Fruit fly (Drosophila melanogaster) whole organism, embryonic: Measurements from ENCODE around the gene aop.
A peak's percentile ranks its signal among the peaks of the same experiment; 100 is the strongest.

Source experiments
- Atf-2 ChIP-seq: fragments of 200-800 bp; sonication (Bioruptor generic); optimal IDR thresholded peaks from 2 replicates; lab custom pipeline; 2016; ENCODE audit warnings: missing biosample characterization, missing genetic modification characterization
- B-H2 ChIP-seq: fragments of 200-800 bp; sonication (Bioruptor generic); optimal IDR thresholded peaks from 2 replicates; lab custom pipeline; 2018; ENCODE audit warnings: missing biosample characterization, mild to moderate bottlenecking, missing genetic modification characterization
- BEAF-32 ChIP-seq: fragments of 200-800 bp; sonication (Bioruptor generic); optimal IDR thresholded peaks from 3 replicates; lab custom pipeline; 2017; ENCODE audit warnings: missing biosample characterization, missing genetic modification characterization, mild to moderate bottlenecking, moderate library complexity, missing genetic modification reagents
- CG10267 ChIP-seq: fragments of 200-800 bp; sonication (Bioruptor generic); optimal IDR thresholded peaks from 2 replicates; lab custom pipeline; 2018; ENCODE audit warnings: missing biosample characterization, mild to moderate bottlenecking, missing genetic modification characterization, moderate library complexity
- CG11085 ChIP-seq: fragments of 200-800 bp; sonication (Bioruptor generic); IDR thresholded peaks from 2 replicates; pipeline ENCODE4 v1.3.6; 2022; ENCODE audit warnings: missing biosample characterization, missing genetic modification characterization
- CG11504 ChIP-seq: fragments of 200-800 bp; sonication (Bioruptor generic); optimal IDR thresholded peaks from 3 replicates; lab custom pipeline; 2019; ENCODE audit warnings: missing biosample characterization, mild to moderate bottlenecking, missing genetic modification characterization, moderate library complexity
- CG12391 ChIP-seq: fragments of 200-800 bp; sonication (Bioruptor generic); optimal IDR thresholded peaks from 3 replicates; lab custom pipeline; 2018; ENCODE audit warnings: missing biosample characterization, mild to moderate bottlenecking, missing genetic modification characterization, moderate library complexity
- CG12769 ChIP-seq: fragments of 200-800 bp; sonication (Bioruptor generic); optimal IDR thresholded peaks from 2 replicates; lab custom pipeline; 2019; ENCODE audit warnings: missing biosample characterization, mild to moderate bottlenecking, missing genetic modification characterization, moderate library complexity
- CG13894 ChIP-seq: fragments of 200-800 bp; sonication (Bioruptor generic); optimal IDR thresholded peaks from 3 replicates; lab custom pipeline; 2018; ENCODE audit warnings: missing biosample characterization, mild to moderate bottlenecking, missing genetic modification characterization, moderate library complexity
- CG14710 ChIP-seq: fragments of 200-800 bp; sonication (Bioruptor generic); optimal IDR thresholded peaks from 3 replicates; lab custom pipeline; 2019; ENCODE audit warnings: missing biosample characterization, mild to moderate bottlenecking, missing genetic modification characterization, moderate library complexity
- CG15479 ChIP-seq: fragments of 200-800 bp; sonication (Bioruptor generic); optimal IDR thresholded peaks from 3 replicates; lab custom pipeline; 2019; ENCODE audit warnings: missing biosample characterization, mild to moderate bottlenecking, missing genetic modification characterization, moderate library complexity
- CG15601 ChIP-seq: fragments of 200-800 bp; sonication (Bioruptor generic); optimal IDR thresholded peaks from 3 replicates; lab custom pipeline; 2019; ENCODE audit warnings: missing biosample characterization, mild to moderate bottlenecking, missing genetic modification characterization, moderate library complexity
- CG1603 ChIP-seq: fragments of 200-800 bp; sonication (Bioruptor generic); optimal IDR thresholded peaks from 2 replicates; lab custom pipeline; 2019; ENCODE audit warnings: missing biosample characterization, mild to moderate bottlenecking, missing genetic modification characterization, moderate library complexity
- CG17186 ChIP-seq: fragments of 200-800 bp; sonication (Bioruptor generic); optimal IDR thresholded peaks from 3 replicates; lab custom pipeline; 2017; ENCODE audit warnings: missing biosample characterization, missing genetic modification reagents, missing genetic modification characterization
- CG17568 ChIP-seq: fragments of 200-800 bp; sonication (Bioruptor generic); optimal IDR thresholded peaks from 2 replicates; lab custom pipeline; 2018; ENCODE audit warnings: missing biosample characterization, mild to moderate bottlenecking, missing genetic modification characterization, moderate library complexity
- CG30020 ChIP-seq: fragments of 200-800 bp; optimal IDR thresholded peaks from 2 replicates; lab custom pipeline; 2019; ENCODE audit warnings: missing biosample characterization, mild to moderate bottlenecking, missing genetic modification characterization, moderate library complexity
- CG30403 ChIP-seq: fragments of 200-800 bp; sonication (Bioruptor generic); optimal IDR thresholded peaks from 3 replicates; lab custom pipeline; 2016; ENCODE audit warnings: missing biosample characterization, missing genetic modification characterization
- CG33213 ChIP-seq: fragments of 200-800 bp; sonication (Bioruptor generic); optimal IDR thresholded peaks from 3 replicates; lab custom pipeline; 2016; ENCODE audit warnings: missing biosample characterization, missing genetic modification characterization
- CG4617 ChIP-seq: fragments of 200-800 bp; sonication (Bioruptor generic); optimal IDR thresholded peaks from 3 replicates; lab custom pipeline; 2016; ENCODE audit warnings: missing biosample characterization, missing genetic modification characterization, borderline replicate concordance
- CG6654 ChIP-seq: fragments of 200-800 bp; sonication (Bioruptor generic); optimal IDR thresholded peaks from 2 replicates; lab custom pipeline; 2017; ENCODE audit warnings: missing biosample characterization, mild to moderate bottlenecking, missing genetic modification characterization
- CG8944 ChIP-seq: fragments of 200-800 bp; sonication (Bioruptor generic); optimal IDR thresholded peaks from 3 replicates; lab custom pipeline; 2016; ENCODE audit warnings: missing biosample characterization, missing genetic modification characterization
- CG9727 ChIP-seq: fragments of 200-800 bp; sonication (Bioruptor generic); optimal IDR thresholded peaks from 3 replicates; lab custom pipeline; 2017; ENCODE audit warnings: missing biosample characterization, mild to moderate bottlenecking, missing genetic modification characterization
- CrebB ChIP-seq: fragments of 200-800 bp; sonication (Bioruptor generic); optimal IDR thresholded peaks from 3 replicates; lab custom pipeline; 2018; ENCODE audit warnings: missing biosample characterization, mild to moderate bottlenecking, missing genetic modification characterization
- D19B ChIP-seq: fragments of 200-800 bp; sonication (Bioruptor generic); optimal IDR thresholded peaks from 2 replicates; lab custom pipeline; 2017; ENCODE audit warnings: missing biosample characterization, mild to moderate bottlenecking, missing genetic modification characterization
- Dp ChIP-seq: fragments of 200-800 bp; sonication (Bioruptor generic); optimal IDR thresholded peaks from 2 replicates; lab custom pipeline; 2018; ENCODE audit warnings: missing biosample characterization, mild to moderate bottlenecking, missing genetic modification characterization, moderate library complexity
- Ets97D ChIP-seq: fragments of 200-800 bp; sonication (Bioruptor generic); optimal IDR thresholded peaks from 3 replicates; lab custom pipeline; 2016; ENCODE audit warnings: missing biosample characterization, missing genetic modification characterization
- Fer1 ChIP-seq: fragments of 200-800 bp; sonication (Bioruptor generic); optimal IDR thresholded peaks from 2 replicates; lab custom pipeline; 2017; ENCODE audit warnings: missing biosample characterization, mild to moderate bottlenecking, missing genetic modification characterization
- Hmr ChIP-seq: fragments of 200-800 bp; sonication (Bioruptor generic); optimal IDR thresholded peaks from 3 replicates; lab custom pipeline; 2017; ENCODE audit warnings: mild to moderate bottlenecking, missing biosample characterization, missing genetic modification reagents, missing genetic modification characterization
- Lhr ChIP-seq: fragments of 200-800 bp; sonication (Bioruptor generic); optimal IDR thresholded peaks from 3 replicates; lab custom pipeline; 2017; ENCODE audit warnings: mild to moderate bottlenecking, missing biosample characterization, missing genetic modification reagents, missing genetic modification characterization
- MESR4 ChIP-seq: fragments of 200-800 bp; sonication (Bioruptor generic); optimal IDR thresholded peaks from 2 replicates; lab custom pipeline; 2018; ENCODE audit warnings: missing biosample characterization, mild to moderate bottlenecking, missing genetic modification characterization, moderate library complexity
- Med ChIP-seq: fragments of 200-800 bp; sonication (Bioruptor generic); peaks from one replicate; lab custom pipeline; 2016; ENCODE audit warnings: missing biosample characterization, missing genetic modification characterization, mild to moderate bottlenecking, inconsistent platforms, moderate library complexity
- Myb ChIP-seq: fragments of 200-800 bp; sonication (Bioruptor generic); optimal IDR thresholded peaks from 2 replicates; lab custom pipeline; 2016; ENCODE audit warnings: missing biosample characterization, missing genetic modification characterization
- Nf-YB ChIP-seq: fragments of 200-800 bp; sonication (Bioruptor generic); optimal IDR thresholded peaks from 3 replicates; lab custom pipeline; 2019; ENCODE audit warnings: missing biosample characterization, mild to moderate bottlenecking, missing genetic modification characterization, moderate library complexity
- Nf-YC ChIP-seq: fragments of 200-800 bp; optimal IDR thresholded peaks from 3 replicates; lab custom pipeline; 2019; ENCODE audit warnings: missing biosample characterization, mild to moderate bottlenecking, missing genetic modification characterization, moderate library complexity
- Pdp1 ChIP-seq, 2 experiments: fragments of 200-800 bp; sonication (Bioruptor generic); optimal IDR thresholded peaks; 3 replicates each; lab custom pipeline; 2016; ENCODE audit warnings: missing biosample characterization in 2 of 2, missing genetic modification characterization in 2 of 2, mild to moderate bottlenecking in 1 of 2, moderate library complexity in 1 of 2
- Sry-β ChIP-seq: fragments of 200-800 bp; sonication (Bioruptor generic); optimal IDR thresholded peaks from 2 replicates; lab custom pipeline; 2018; ENCODE audit warnings: missing biosample characterization, mild to moderate bottlenecking, missing genetic modification characterization, moderate library complexity
- abd-A ChIP-seq: fragments of 200-800 bp; sonication (Bioruptor generic); optimal IDR thresholded peaks from 3 replicates; lab custom pipeline; 2019; ENCODE audit warnings: missing biosample characterization, mild to moderate bottlenecking, missing genetic modification characterization, moderate library complexity
- corto ChIP-seq: fragments of 200-800 bp; sonication (Bioruptor generic); optimal IDR thresholded peaks from 2 replicates; lab custom pipeline; 2016; ENCODE audit warnings: missing biosample characterization, mild to moderate bottlenecking, missing genetic modification characterization, moderate library complexity
- croc ChIP-seq: fragments of 200-800 bp; sonication (Bioruptor generic); conservative IDR thresholded peaks from 3 replicates; pipeline ENCODE4 v1.3.6; 2022; ENCODE audit warnings: missing biosample characterization, missing genetic modification characterization
- gfzf ChIP-seq: fragments of 200-800 bp; sonication (Bioruptor generic); optimal IDR thresholded peaks from 2 replicates; lab custom pipeline; 2016; ENCODE audit warnings: missing biosample characterization, mild to moderate bottlenecking, missing genetic modification characterization, moderate library complexity
- gro ChIP-seq: fragments of 200-800 bp; sonication (Bioruptor generic); optimal IDR thresholded peaks from 2 replicates; lab custom pipeline; 2016; ENCODE audit warnings: missing biosample characterization, missing genetic modification characterization
- insv ChIP-seq, 2 experiments: fragments of 200-800 bp; sonication (Bioruptor generic); optimal IDR thresholded peaks; 3 replicates each; lab custom pipeline; 2016 to 2018; ENCODE audit warnings: missing biosample characterization in 2 of 2, missing genetic modification characterization in 2 of 2
- jigr1 ChIP-seq: fragments of 200-800 bp; sonication (Bioruptor generic); IDR thresholded peaks from 3 replicates; pipeline ENCODE4 v1.3.6; 2022; ENCODE audit warnings: missing biosample characterization, missing genetic modification characterization
- nmo ChIP-seq: fragments of 200-800 bp; sonication (Bioruptor generic); optimal IDR thresholded peaks from 2 replicates; lab custom pipeline; 2018; ENCODE audit warnings: missing biosample characterization, mild to moderate bottlenecking, missing genetic modification characterization, moderate library complexity
- sc ChIP-seq, 3 experiments: fragments of >200 bp in 2 of 3; fragments of 200-800 bp in 1 of 3; sonication (Bioruptor generic) in 1 of 3; optimal IDR thresholded peaks; 2 replicates in 2 of 3; 3 replicates in 1 of 3; lab custom pipeline; 2017; ENCODE audit warnings: mild to moderate bottlenecking in 1 of 3, missing biosample characterization in 1 of 3, missing genetic modification characterization in 1 of 3, missing genetic modification reagents in 1 of 3
- sens ChIP-seq: fragments of 200-800 bp; sonication (Bioruptor generic); peaks from one replicate; lab custom pipeline; 2016; ENCODE audit warnings: missing biosample characterization, missing genetic modification characterization
- unc-4 ChIP-seq: fragments of 200-800 bp; sonication (Bioruptor generic); IDR thresholded peaks from 2 replicates; pipeline ENCODE4 v1.3.6; 2022; ENCODE audit warnings: missing biosample characterization, missing genetic modification characterization; ENCODE audit not compliant: partially characterized antibody
- zfh1 ChIP-seq: fragments of 200-800 bp; sonication (Bioruptor generic); IDR thresholded peaks from 3 replicates; pipeline ENCODE4 v1.3.6; 2022; ENCODE audit warnings: missing biosample characterization, missing genetic modification characterization

Gene aop

DNA sequence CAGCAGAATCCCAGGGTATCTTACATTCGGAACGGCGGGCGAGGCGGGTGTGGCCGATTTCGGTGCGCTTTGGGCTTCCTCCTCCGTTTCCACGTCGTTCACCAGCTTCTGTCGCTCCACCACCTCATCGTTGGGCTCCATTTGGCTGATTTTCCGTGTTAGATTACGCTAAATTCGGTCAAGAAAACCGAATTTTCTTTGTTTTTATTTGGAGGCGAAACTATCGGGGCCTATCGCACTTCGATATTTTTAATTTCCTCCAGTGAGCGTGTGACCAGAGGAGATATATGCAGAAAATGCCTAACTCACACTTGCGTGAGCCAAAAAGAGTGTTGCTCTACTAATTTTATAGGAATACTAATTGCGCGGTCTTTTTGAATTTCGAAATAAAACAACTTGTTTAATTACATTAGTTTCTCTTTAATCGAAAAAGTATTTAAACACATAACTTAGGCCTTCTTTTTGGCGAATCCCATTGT, 13.6 kb upstream of the aop start, which contains the start of gene CG10874:
TSS of gene CG10874 (minus strand) at position 264 of the 479 bp plus-strand sequence.
- TF ChIP-seq CG13894 (tag; lab: Kevin White, UChicago): peak; percentile 66
- peak; percentile 56 for TF ChIP-seq nmo
- no peak for TF ChIP-seq Pdp1 (GFP tag; optimal IDR thresholded peaks at IDR 0.05; lab: Kevin White, UChicago)
- peak; percentile 14 for TF ChIP-seq CrebB (tag; lab: Kevin White, UChicago)
- TF ChIP-seq Nf-YC: peak; percentile 40
- TF ChIP-seq Hmr (GFP tag; lab: Kevin White, UChicago): peak; percentile 55
- TF ChIP-seq gfzf: peak; percentile 98
- peak; percentile 95 for TF ChIP-seq D19B (GFP tag; lab: Kevin White, UChicago)
- TF ChIP-seq CG14710 (tag; lab: Kevin White, UChicago): peak; percentile 100
- peak; percentile 8 for TF ChIP-seq CG15601
- TF ChIP-seq gro (GFP tag; lab: Kevin White, UChicago): peak; percentile 29
- no peak for TF ChIP-seq croc (GFP tag; lab: Robert Waterston, UW)
- peak; percentile 10 for TF ChIP-seq CG12769 (tag; lab: Kevin White, UChicago)
- TF ChIP-seq CG11504 (tag; lab: Kevin White, UChicago): peak; percentile 10
- no peak for TF ChIP-seq CG6654 (GFP tag; lab: Kevin White, UChicago)
- no peak for TF ChIP-seq unc-4
- no peak for TF ChIP-seq Atf-2 (GFP tag; lab: Kevin White, UChicago)
- TF ChIP-seq CG11085: no peak
- peak; percentile 11 for TF ChIP-seq Fer1 (GFP tag; lab: Kevin White, UChicago)
- TF ChIP-seq BEAF-32: peak; percentile 67
- peak; percentile 87 for TF ChIP-seq MESR4 (GFP tag; lab: Kevin White, UChicago)
- peak; percentile 78 for TF ChIP-seq Ets97D (GFP tag; lab: Kevin White, UChicago)
- TF ChIP-seq B-H2 (GFP tag; lab: Kevin White, UChicago): peak; percentile 61
- TF ChIP-seq Nf-YB (GFP tag; lab: Kevin White, UChicago): peak; percentile 6
- peak; percentile 10 for TF ChIP-seq CG12391 (tag; lab: Kevin White, UChicago)
- TF ChIP-seq Dp (GFP tag; lab: Kevin White, UChicago): peak; percentile 99
- peak; percentile 77 for TF ChIP-seq Lhr (GFP tag; lab: Kevin White, UChicago)
- TF ChIP-seq CG30020 (tag; lab: Kevin White, UChicago): peak; percentile 17
- TF ChIP-seq CG4617 (GFP tag; lab: Kevin White, UChicago): peak; percentile 82
- TF ChIP-seq sens: peak; percentile 65
- no peak for TF ChIP-seq CG30403 (GFP tag; lab: Kevin White, UChicago)
- no peak for TF ChIP-seq sc (optimal IDR thresholded peaks at IDR 0.05; lab: Kevin White, UChicago)
- no peak for TF ChIP-seq sc (GFP tag; optimal IDR thresholded peaks at IDR 0.05; lab: Kevin White, UChicago)
- TF ChIP-seq insv (GFP tag; optimal IDR thresholded peaks at IDR 0.05; lab: Kevin White, UChicago): peak in 1 of 2 experiments; percentile 6
- no peak for TF ChIP-seq CG15479 (GFP tag; lab: Kevin White, UChicago)
- TF ChIP-seq Med (GFP tag; lab: Kevin White, UChicago): peak; percentile 74
- TF ChIP-seq Myb (GFP tag; lab: Kevin White, UChicago): peak; percentile 88
- TF ChIP-seq jigr1: no peak
- TF ChIP-seq corto: no peak
- peak; percentile 17 for TF ChIP-seq CG17186 (GFP tag; lab: Kevin White, UChicago)
- TF ChIP-seq CG10267 (tag; lab: Kevin White, UChicago): peak; percentile 61
- TF ChIP-seq abd-A: peak; percentile 57
- peak; percentile 65 for TF ChIP-seq CG33213 (GFP tag; lab: Kevin White, UChicago)
- no peak for TF ChIP-seq CG8944 (GFP tag; lab: Kevin White, UChicago)
- peak; percentile 72 for TF ChIP-seq CG1603 (tag; lab: Kevin White, UChicago)
- TF ChIP-seq CG9727 (GFP tag; lab: Kevin White, UChicago): peak; percentile 1
- TF ChIP-seq zfh1: no peak
- no peak for TF ChIP-seq Sry-β (GFP tag; lab: Kevin White, UChicago)
- TF ChIP-seq CG17568 (GFP tag; lab: Kevin White, UChicago): no peak
